Fruit fly (Drosophila melanogaster) whole organism, prepupa: ENCODE results near the gene tna.
A peak's percentile ranks its signal among the peaks of the same experiment; 100 is the strongest.

Source experiments
- Blimp-1 ChIP-seq: fragments of 200-800 bp; sonication (Bioruptor generic); optimal IDR thresholded peaks from 3 replicates; lab custom pipeline; 2017; ENCODE audit warnings: missing biosample characterization, missing genetic modification characterization, mild to moderate bottlenecking, moderate library complexity, missing genetic modification reagents
- CG10631 ChIP-seq: fragments of 200-800 bp; sonication (Bioruptor generic); optimal IDR thresholded peaks from 2 replicates; lab custom pipeline; 2016; ENCODE audit warnings: missing biosample characterization, missing genetic modification characterization
- CG10669 ChIP-seq: fragments of 200-800 bp; sonication (Bioruptor generic); optimal IDR thresholded peaks from 3 replicates; lab custom pipeline; 2018; ENCODE audit warnings: missing biosample characterization, mild to moderate bottlenecking, missing genetic modification characterization, moderate library complexity
- CG11762 ChIP-seq: fragments of 200-800 bp; sonication (Bioruptor generic); optimal IDR thresholded peaks from 3 replicates; lab custom pipeline; 2016; ENCODE audit warnings: missing biosample characterization, missing genetic modification characterization; ENCODE audit not compliant: insufficient read depth
- CG15336 ChIP-seq: fragments of 200-800 bp; sonication (Bioruptor generic); IDR thresholded peaks from 2 replicates; pipeline ENCODE4 v1.3.6; 2022; ENCODE audit warnings: missing biosample characterization, missing genetic modification characterization
- CG1621 ChIP-seq: fragments of 200-800 bp; sonication (Bioruptor generic); optimal IDR thresholded peaks from 3 replicates; lab custom pipeline; 2018; ENCODE audit warnings: missing biosample characterization, mild to moderate bottlenecking, missing genetic modification characterization
- CG16779 ChIP-seq: fragments of 200-800 bp; sonication (Bioruptor generic); optimal IDR thresholded peaks from 3 replicates; lab custom pipeline; 2017; ENCODE audit warnings: missing biosample characterization, mild to moderate bottlenecking, missing genetic modification characterization
- CG3032 ChIP-seq: fragments of 200-800 bp; optimal IDR thresholded peaks from 2 replicates; lab custom pipeline; 2019; ENCODE audit warnings: missing biosample characterization, mild to moderate bottlenecking, missing genetic modification characterization, moderate library complexity
- CG31627 ChIP-seq: fragments of 200-800 bp; sonication (Bioruptor generic); optimal IDR thresholded peaks from 3 replicates; lab custom pipeline; 2016; ENCODE audit warnings: missing biosample characterization, missing genetic modification characterization
- CG32006 ChIP-seq: fragments of 200-800 bp; sonication (Bioruptor generic); optimal IDR thresholded peaks from 3 replicates; lab custom pipeline; 2017; ENCODE audit warnings: missing biosample characterization, mild to moderate bottlenecking, missing genetic modification characterization
- CG34406 ChIP-seq: fragments of 200-800 bp; sonication (Bioruptor generic); optimal IDR thresholded peaks from 3 replicates; lab custom pipeline; 2016; ENCODE audit warnings: missing biosample characterization, missing genetic modification characterization
- CG3919 ChIP-seq: fragments of 200-800 bp; sonication (Bioruptor generic); optimal IDR thresholded peaks from 3 replicates; lab custom pipeline; 2016; ENCODE audit warnings: missing biosample characterization, missing genetic modification characterization
- CG6276 ChIP-seq: fragments of 200-800 bp; sonication (Bioruptor generic); optimal IDR thresholded peaks from 2 replicates; lab custom pipeline; 2017; ENCODE audit warnings: missing biosample characterization, mild to moderate bottlenecking, missing genetic modification characterization
- CG6792 ChIP-seq: fragments of 200-800 bp; sonication (Bioruptor generic); optimal IDR thresholded peaks from 3 replicates; lab custom pipeline; 2016; ENCODE audit warnings: missing biosample characterization, missing genetic modification characterization
- CG6808 ChIP-seq: fragments of 200-800 bp; sonication (Bioruptor generic); optimal IDR thresholded peaks from 3 replicates; lab custom pipeline; 2017; ENCODE audit warnings: missing biosample characterization, missing genetic modification characterization, mild to moderate bottlenecking, moderate library complexity, missing genetic modification reagents
- CG6854 ChIP-seq: fragments of 200-800 bp; sonication (Bioruptor generic); optimal IDR thresholded peaks from 2 replicates; lab custom pipeline; 2017; ENCODE audit warnings: missing biosample characterization, mild to moderate bottlenecking, missing genetic modification characterization
- CG8119 ChIP-seq: fragments of 200-800 bp; sonication (Bioruptor generic); IDR thresholded peaks from 3 replicates; pipeline ENCODE4 v1.3.6; 2022; ENCODE audit warnings: missing biosample characterization, missing genetic modification characterization
- CG8632 ChIP-seq: fragments of 200-800 bp; sonication (Bioruptor generic); optimal IDR thresholded peaks from 3 replicates; lab custom pipeline; 2016; ENCODE audit warnings: missing biosample characterization, missing genetic modification characterization
- Eip75B ChIP-seq: fragments of 200-800 bp; sonication (Bioruptor generic); optimal IDR thresholded peaks from 3 replicates; lab custom pipeline; 2016; ENCODE audit warnings: missing biosample characterization, missing genetic modification characterization
- Eip78C ChIP-seq: fragments of 200-800 bp; sonication (Bioruptor generic); peaks from one replicate; lab custom pipeline; 2016; ENCODE audit warnings: missing biosample characterization, missing genetic modification characterization
- Ets21C ChIP-seq: fragments of 200-800 bp; sonication (Bioruptor generic); optimal IDR thresholded peaks from 3 replicates; lab custom pipeline; 2016; ENCODE audit warnings: missing biosample characterization, missing genetic modification characterization
- Ets96B ChIP-seq: fragments of 200-800 bp; optimal IDR thresholded peaks from 2 replicates; lab custom pipeline; 2019; ENCODE audit warnings: missing biosample characterization, mild to moderate bottlenecking, missing genetic modification characterization, moderate library complexity
- Hr38 ChIP-seq: sonication (Bioruptor generic); optimal IDR thresholded peaks from 2 replicates; lab custom pipeline; 2016; ENCODE audit warnings: missing biosample characterization, missing genetic modification characterization
- Hr39 ChIP-seq: fragments of 200-800 bp; sonication (Bioruptor generic); optimal IDR thresholded peaks from 2 replicates; lab custom pipeline; 2016; ENCODE audit warnings: missing biosample characterization, missing genetic modification characterization
- Lpt ChIP-seq: fragments of 200-800 bp; sonication (Bioruptor generic); optimal IDR thresholded peaks from 3 replicates; lab custom pipeline; 2016; ENCODE audit warnings: missing biosample characterization, missing genetic modification characterization
- Met ChIP-seq: fragments of 200-800 bp; sonication (Bioruptor generic); optimal IDR thresholded peaks from 3 replicates; lab custom pipeline; 2016; ENCODE audit warnings: missing biosample characterization, missing genetic modification characterization
- OdsH ChIP-seq: fragments of 200-800 bp; sonication (Bioruptor generic); optimal IDR thresholded peaks from 3 replicates; lab custom pipeline; 2016; ENCODE audit warnings: missing biosample characterization, missing genetic modification characterization
- Sox102F ChIP-seq: fragments of 200-800 bp; sonication (Bioruptor generic); optimal IDR thresholded peaks from 2 replicates; lab custom pipeline; 2016; ENCODE audit warnings: missing biosample characterization, mild to moderate bottlenecking, missing genetic modification characterization
- Sox14 ChIP-seq: fragments of 200-800 bp; sonication (Bioruptor generic); optimal IDR thresholded peaks from 3 replicates; lab custom pipeline; 2016; ENCODE audit warnings: missing biosample characterization, missing genetic modification characterization
- dac ChIP-seq: fragments of 200-800 bp; sonication (Bioruptor generic); optimal IDR thresholded peaks from 2 replicates; lab custom pipeline; 2017; ENCODE audit warnings: missing biosample characterization, mild to moderate bottlenecking, missing genetic modification characterization
- dsx ChIP-seq: fragments of 200-800 bp; optimal IDR thresholded peaks from 3 replicates; lab custom pipeline; 2019; ENCODE audit warnings: missing biosample characterization, mild to moderate bottlenecking, missing genetic modification characterization, moderate library complexity; ENCODE audit not compliant: poor library complexity, severe bottlenecking
- esn ChIP-seq: fragments of 200-800 bp; sonication (Bioruptor generic); optimal IDR thresholded peaks from 2 replicates; lab custom pipeline; 2016; ENCODE audit warnings: missing biosample characterization, mild to moderate bottlenecking, missing genetic modification characterization, moderate library complexity
- fd59A ChIP-seq: fragments of 200-800 bp; sonication (Bioruptor generic); optimal IDR thresholded peaks from 2 replicates; lab custom pipeline; 2017; ENCODE audit warnings: missing biosample characterization, mild to moderate bottlenecking, missing genetic modification characterization, missing genetic modification reagents
- fd85E ChIP-seq: fragments of 200-800 bp; sonication (Bioruptor generic); optimal IDR thresholded peaks from 3 replicates; lab custom pipeline; 2016; ENCODE audit warnings: missing biosample characterization, missing genetic modification characterization
- fkh ChIP-seq: fragments of 200-800 bp; sonication (Bioruptor generic); optimal IDR thresholded peaks from 3 replicates; lab custom pipeline; 2017; ENCODE audit warnings: missing biosample characterization, mild to moderate bottlenecking, missing genetic modification characterization, moderate library complexity
- lz ChIP-seq: fragments of 200-800 bp; sonication (Bioruptor generic); optimal IDR thresholded peaks from 3 replicates; lab custom pipeline; 2016; ENCODE audit warnings: missing biosample characterization, missing genetic modification characterization
- net ChIP-seq: fragments of 200-800 bp; sonication (Bioruptor generic); optimal IDR thresholded peaks from 3 replicates; lab custom pipeline; 2016; ENCODE audit warnings: missing biosample characterization, missing genetic modification characterization
- pdm3 ChIP-seq: fragments of 200-800 bp; sonication (Bioruptor generic); optimal IDR thresholded peaks from 3 replicates; lab custom pipeline; 2016; ENCODE audit warnings: missing biosample characterization, missing genetic modification characterization
- salr ChIP-seq, 2 experiments: fragments of 200-800 bp; sonication (Bioruptor generic); optimal IDR thresholded peaks; 3 replicates each; lab custom pipeline; 2016 to 2018; ENCODE audit warnings: missing biosample characterization in 2 of 2, missing genetic modification characterization in 2 of 2, mild to moderate bottlenecking in 1 of 2
- spab ChIP-seq: fragments of 200-800 bp; sonication (Bioruptor generic); optimal IDR thresholded peaks from 2 replicates; lab custom pipeline; 2017; ENCODE audit warnings: missing biosample characterization, mild to moderate bottlenecking, missing genetic modification characterization, missing genetic modification reagents
- ss ChIP-seq, 2 experiments: fragments of 200-800 bp; sonication (Bioruptor generic); optimal IDR thresholded peaks; 2 replicates in 1 of 2; 3 replicates in 1 of 2; lab custom pipeline; 2017 to 2018; ENCODE audit warnings: mild to moderate bottlenecking in 2 of 2, missing biosample characterization in 2 of 2, missing genetic modification characterization in 2 of 2, moderate library complexity in 1 of 2
- svp ChIP-seq: fragments of 200-800 bp; sonication (Bioruptor generic); peaks from one replicate; lab custom pipeline; 2016; ENCODE audit warnings: missing biosample characterization, missing genetic modification characterization
- topi ChIP-seq: fragments of 200-800 bp; sonication (Bioruptor generic); optimal IDR thresholded peaks from 3 replicates; lab custom pipeline; 2016; ENCODE audit warnings: missing biosample characterization, missing genetic modification characterization
- vri ChIP-seq: fragments of 200-800 bp; sonication (Bioruptor generic); optimal IDR thresholded peaks from 3 replicates; lab custom pipeline; 2016; ENCODE audit warnings: missing biosample characterization, mild to moderate bottlenecking, missing genetic modification characterization

tna gene

DNA sequence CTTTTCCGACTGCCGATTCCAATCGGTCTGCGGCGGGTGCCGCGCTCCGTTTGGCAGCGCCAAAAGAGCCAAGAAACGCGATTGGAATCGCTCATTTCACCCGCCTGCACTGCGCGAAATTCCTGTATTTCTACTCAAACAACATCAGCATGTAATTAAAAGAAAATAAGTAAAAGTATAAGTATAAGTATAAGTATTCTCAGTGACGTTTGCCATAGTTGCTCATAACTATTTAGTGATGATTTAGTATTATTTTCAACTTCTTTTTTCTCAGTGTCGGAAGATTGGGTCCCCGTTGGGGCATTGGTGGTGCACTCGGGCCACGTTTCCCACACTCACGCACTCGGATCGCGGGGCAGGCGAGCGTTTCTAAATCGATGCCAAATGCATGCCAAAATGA, 77.9 kb downstream of the tna start (continued):
- TF ChIP-seq net, result peak; percentile 71
- peak; percentile 63 for TF ChIP-seq Sox14
- peak; percentile 72 for TF ChIP-seq dac (GFP tag; lab: Kevin White, UChicago)
- TF ChIP-seq esn (GFP tag; lab: Kevin White, UChicago), result peak; percentile 53
- TF ChIP-seq Ets21C (GFP tag; lab: Kevin White, UChicago), result no peak
- TF ChIP-seq Met (GFP tag; lab: Kevin White, UChicago), result peak; percentile 51
- peak; percentile 30 for TF ChIP-seq CG31627 (GFP tag; lab: Kevin White, UChicago)
- no peak for TF ChIP-seq vri (GFP tag; lab: Kevin White, UChicago)
- TF ChIP-seq, all 60 proteins: peak for 45

DNA sequence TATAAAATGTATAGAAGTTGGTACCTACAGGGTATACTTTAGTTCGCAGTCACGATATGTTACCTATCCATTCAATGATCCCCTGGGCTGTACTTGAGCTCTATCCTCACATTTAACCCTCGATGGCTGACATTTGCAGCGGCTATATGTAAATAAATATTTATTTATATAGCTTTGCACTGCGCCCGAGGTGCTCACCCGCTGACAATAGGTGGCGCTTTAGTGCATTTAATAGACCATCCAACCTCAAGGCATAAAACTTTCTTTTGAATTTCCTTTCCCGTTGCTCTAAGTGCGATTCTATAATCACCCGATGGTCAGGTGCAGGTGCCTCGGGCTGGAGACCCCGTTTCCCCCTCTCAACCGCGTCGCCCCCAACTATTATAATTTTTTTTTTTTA, 81.9 kb downstream of the tna start:
- TF ChIP-seq CG6854 (no peak), net (no peak), Eip78C (GFP tag; lab: Kevin White, UChicago) (no peak), svp (GFP tag; lab: Kevin White, UChicago) (no peak), vri (GFP tag; lab: Kevin White, UChicago) (no peak), fd85E (GFP tag; lab: Kevin White, UChicago) (no peak), CG32006 (GFP tag; lab: Kevin White, UChicago) (no peak), fkh (GFP tag; lab: Kevin White, UChicago) (no peak), Sox102F (GFP tag; lab: Kevin White, UChicago) (no peak), Blimp-1 (GFP tag; lab: Kevin White, UChicago) (no peak), lz (no peak), CG10669 (GFP tag; lab: Kevin White, UChicago) (no peak), CG15336 (no peak), dac (GFP tag; lab: Kevin White, UChicago) (no peak), ss (GFP tag; optimal IDR thresholded peaks at IDR 0.05; lab: Kevin White, UChicago) (no peak), fd59A (GFP tag; lab: Kevin White, UChicago) (no peak), Lpt (GFP tag; lab: Kevin White, UChicago) (no peak), Ets21C (GFP tag; lab: Kevin White, UChicago) (no peak)

DNA sequence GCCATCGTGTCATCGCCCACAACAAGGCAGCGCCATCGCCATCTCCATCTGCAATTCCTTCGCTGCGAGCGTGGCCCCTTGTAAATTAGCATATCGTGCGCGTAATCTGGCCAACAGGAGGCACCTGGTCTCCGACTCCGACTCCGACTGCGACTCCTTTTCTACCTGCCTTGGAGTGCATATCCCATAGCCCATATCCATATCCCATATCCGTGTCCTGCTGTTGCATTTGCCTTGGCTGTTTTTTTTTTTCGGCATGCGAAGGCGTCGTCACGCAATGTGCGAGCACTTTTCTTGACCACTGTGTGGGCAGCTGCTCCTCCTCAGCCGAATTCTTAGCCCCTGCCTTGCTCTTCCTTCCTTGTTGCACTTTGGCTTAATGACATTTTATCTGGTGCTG, 83.1 kb downstream of the tna start:
- no peak for TF ChIP-seq vri (GFP tag; lab: Kevin White, UChicago)
- TF ChIP-seq ss (GFP tag; optimal IDR thresholded peaks at IDR 0.05; lab: Kevin White, UChicago), result peak in 1 of 2 experiments; percentile 93
- TF ChIP-seq, all 60 proteins: peak for 1

DNA sequence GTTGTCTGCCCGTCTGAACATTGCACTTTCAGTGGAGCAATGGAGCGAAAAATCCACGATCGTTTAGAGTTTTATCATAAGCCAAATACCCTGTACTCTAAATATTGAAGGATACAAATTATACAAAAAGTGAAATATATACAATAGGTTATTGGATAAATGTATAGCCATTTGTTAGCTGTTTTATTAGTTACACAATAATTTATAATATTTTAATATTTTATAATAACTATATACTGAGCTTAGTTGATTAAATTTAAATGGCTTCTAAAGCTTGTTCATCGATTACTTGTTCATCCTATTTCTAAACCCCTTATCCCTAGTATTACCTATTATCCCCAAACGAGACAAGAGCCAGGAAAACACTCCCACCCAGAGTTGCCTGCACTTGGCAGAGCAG, 87.6 kb downstream of the tna start:
- peak; percentile 86 for TF ChIP-seq Ets96B (tag; lab: Kevin White, UChicago)
- TF ChIP-seq Lpt (GFP tag; lab: Kevin White, UChicago), result no peak
- peak; percentile 68 for TF ChIP-seq CG15336
- TF ChIP-seq OdsH, result peak; percentile 51
- TF ChIP-seq CG32006 (GFP tag; lab: Kevin White, UChicago), result peak; percentile 76
- peak; percentile 68 for TF ChIP-seq spab (GFP tag; lab: Kevin White, UChicago)
- TF ChIP-seq CG8632 (GFP tag; lab: Kevin White, UChicago), result peak; percentile 31
- TF ChIP-seq CG3032 (tag; lab: Kevin White, UChicago), result peak; percentile 84
- no peak for TF ChIP-seq CG11762 (GFP tag; lab: Kevin White, UChicago)
- peak; percentile 3 for TF ChIP-seq CG16779
- TF ChIP-seq vri (GFP tag; lab: Kevin White, UChicago), result no peak
- TF ChIP-seq CG10669 (GFP tag; lab: Kevin White, UChicago), result peak; percentile 63
- no peak for TF ChIP-seq Blimp-1 (GFP tag; lab: Kevin White, UChicago)
- TF ChIP-seq salr (GFP tag; optimal IDR thresholded peaks at IDR 0.05; lab: Kevin White, UChicago), result peak in 1 of 2 experiments; percentile 46
- peak; percentile 33 for TF ChIP-seq CG6808 (GFP tag; lab: Kevin White, UChicago)
- peak; percentile 30 for TF ChIP-seq CG6276 (GFP tag; lab: Kevin White, UChicago)
- TF ChIP-seq Hr38, result no peak
- no peak for TF ChIP-seq pdm3 (GFP tag; lab: Kevin White, UChicago)
- peak; percentile 74 to 79 for TF ChIP-seq ss (GFP tag; optimal IDR thresholded peaks at IDR 0.05; lab: Kevin White, UChicago)
- TF ChIP-seq Hr39 (GFP tag; lab: Kevin White, UChicago), result no peak
- peak; percentile 85 for TF ChIP-seq dsx (GFP tag; lab: Kevin White, UChicago)
- peak; percentile 16 for TF ChIP-seq CG6792 (GFP tag; lab: Kevin White, UChicago)
- peak; percentile 76 for TF ChIP-seq CG8119 (GFP tag; lab: Robert Waterston, UW)
- peak; percentile 21 for TF ChIP-seq CG1621 (tag; lab: Kevin White, UChicago)
- no peak for TF ChIP-seq Sox14
- TF ChIP-seq topi (GFP tag; lab: Kevin White, UChicago), result no peak
- no peak for TF ChIP-seq Eip75B (GFP tag; lab: Kevin White, UChicago)
- peak; percentile 77 for TF ChIP-seq CG10631 (GFP tag; lab: Kevin White, UChicago)
- no peak for TF ChIP-seq CG3919 (GFP tag; lab: Kevin White, UChicago)
- peak; percentile 45 for TF ChIP-seq CG34406
- peak; percentile 88 for TF ChIP-seq Eip78C (GFP tag; lab: Kevin White, UChicago)
